Worm (Caenorhabditis elegans) whole organism, mixed stage, embryonic: ENCODE measurements around the gene sri-30.

Experiments
- blmp-1 ChIP-seq: fragments of 150-350 bp; optimal IDR thresholded peaks from 2 replicates; lab custom pipeline; 2014; ENCODE audit warnings: missing biosample characterization, missing genetic modification characterization
- elt-3 ChIP-seq: fragments of 150-350 bp; optimal IDR thresholded peaks from 2 replicates; lab custom pipeline; 2014; ENCODE audit warnings: missing biosample characterization, missing genetic modification characterization
- lin-13 ChIP-seq: fragments of 150-350 bp; optimal IDR thresholded peaks from 2 replicates; lab custom pipeline; 2014; ENCODE audit warnings: missing biosample characterization, missing genetic modification characterization
- ztf-11 ChIP-seq: fragments of 150-350 bp; optimal IDR thresholded peaks from 2 replicates; lab custom pipeline; 2014; ENCODE audit warnings: missing biosample characterization, missing genetic modification characterization

ce11 chrII:3050703-3051102 lies 4.7 kb downstream of the sri-30 start, which contains the start of gene sri-31:
- no peak for TF ChIP-seq lin-13
- no peak for TF ChIP-seq ztf-11 (tag; lab: Kevin White, UChicago)
- no peak for TF ChIP-seq blmp-1 (tag; lab: Kevin White, UChicago)
- no peak for TF ChIP-seq elt-3 (tag; lab: Kevin White, UChicago)
